Worm (Caenorhabditis elegans) whole organism, late embryonic: ENCODE data around the gene F01D5.7.
A peak's percentile ranks its signal among the peaks of the same experiment; 100 is the strongest.

ENCODE experiments used
- C08G9.2 ChIP-seq: sonication (generic microtip); optimal IDR thresholded peaks from 2 replicates; lab custom pipeline; 2016; ENCODE audit warnings: mild to moderate bottlenecking, missing genetic modification characterization, moderate library complexity, missing compliant biosample characterization
- C38D4.7 ChIP-seq: fragments of 200-800 bp; sonication (Bioruptor generic); optimal IDR thresholded peaks from 2 replicates; lab custom pipeline; 2018; ENCODE audit warnings: mild to moderate bottlenecking, missing genetic modification characterization, moderate library complexity, missing compliant biosample characterization
- F13H6.1 ChIP-seq: sonication (generic microtip); optimal IDR thresholded peaks from 2 replicates; lab custom pipeline; 2016; ENCODE audit warnings: missing genetic modification characterization, missing compliant biosample characterization
- K09A11.1 ChIP-seq: sonication (generic microtip); optimal IDR thresholded peaks from 2 replicates; lab custom pipeline; 2017; ENCODE audit warnings: antibody characterized with exemption, mild to moderate bottlenecking, missing genetic modification characterization, missing compliant biosample characterization; ENCODE audit not compliant: insufficient read depth
- ahr-1 ChIP-seq: sonication (generic microtip); optimal IDR thresholded peaks from 2 replicates; lab custom pipeline; 2016; ENCODE audit warnings: missing genetic modification characterization, missing compliant biosample characterization
- ceh-22 ChIP-seq: sonication (generic microtip); optimal IDR thresholded peaks from 2 replicates; lab custom pipeline; 2017; ENCODE audit warnings: missing biosample characterization, missing genetic modification characterization
- ceh-31 ChIP-seq: sonication (generic microtip); optimal IDR thresholded peaks from 2 replicates; lab custom pipeline; 2016; ENCODE audit warnings: missing genetic modification characterization, missing compliant biosample characterization
- ceh-34 ChIP-seq: sonication (generic microtip); optimal IDR thresholded peaks from 2 replicates; lab custom pipeline; 2016; ENCODE audit warnings: mild to moderate bottlenecking, missing genetic modification characterization, missing compliant biosample characterization
- ceh-6 ChIP-seq: fragments of 200-800 bp; sonication (Bioruptor generic); optimal IDR thresholded peaks from 2 replicates; lab custom pipeline; 2018; ENCODE audit warnings: mild to moderate bottlenecking, missing genetic modification characterization, missing compliant biosample characterization
- che-1 ChIP-seq: sonication (generic microtip); optimal IDR thresholded peaks from 2 replicates; lab custom pipeline; 2016; ENCODE audit warnings: mild to moderate bottlenecking, missing genetic modification characterization, missing compliant biosample characterization
- elt-4 ChIP-seq: sonication (generic microtip); optimal IDR thresholded peaks from 2 replicates; lab custom pipeline; 2016; ENCODE audit warnings: missing genetic modification characterization, missing compliant biosample characterization
- ets-4 ChIP-seq: sonication (generic microtip); optimal IDR thresholded peaks from 2 replicates; lab custom pipeline; 2016; ENCODE audit warnings: missing genetic modification characterization, missing compliant biosample characterization
- fax-1 ChIP-seq: sonication (generic microtip); optimal IDR thresholded peaks from 2 replicates; lab custom pipeline; 2016; ENCODE audit warnings: missing genotype, missing genetic modification characterization, missing compliant biosample characterization
- fkh-6 ChIP-seq: sonication (generic microtip); optimal IDR thresholded peaks from 2 replicates; lab custom pipeline; 2016; ENCODE audit warnings: missing genetic modification characterization, missing compliant biosample characterization
- hlh-13 ChIP-seq: fragments of 200-800 bp; sonication (Bioruptor generic); optimal IDR thresholded peaks from 2 replicates; lab custom pipeline; 2018; ENCODE audit warnings: mild to moderate bottlenecking, missing genetic modification characterization, missing compliant biosample characterization
- lim-6 ChIP-seq: sonication (generic microtip); optimal IDR thresholded peaks from 2 replicates; lab custom pipeline; 2016; ENCODE audit warnings: missing genetic modification characterization, missing compliant biosample characterization
- nfya-1 ChIP-seq: sonication (generic microtip); optimal IDR thresholded peaks from 2 replicates; lab custom pipeline; 2017; ENCODE audit warnings: missing genetic modification characterization, mild to moderate bottlenecking, missing compliant biosample characterization, antibody characterized with exemption, moderate library complexity
- nhr-232 ChIP-seq: sonication (generic microtip); optimal IDR thresholded peaks from 2 replicates; lab custom pipeline; 2016; ENCODE audit warnings: missing genetic modification characterization, missing compliant biosample characterization
- npax-4 ChIP-seq: sonication (generic microtip); optimal IDR thresholded peaks from 2 replicates; lab custom pipeline; 2016; ENCODE audit warnings: missing genetic modification characterization, missing compliant biosample characterization
- pag-3 ChIP-seq: sonication (generic microtip); optimal IDR thresholded peaks from 2 replicates; lab custom pipeline; 2016; ENCODE audit warnings: missing compliant biosample characterization, missing genetic modification characterization, borderline replicate concordance
- pax-1 ChIP-seq: fragments of 150-350 bp; optimal IDR thresholded peaks from 2 replicates; lab custom pipeline; 2014; ENCODE audit warnings: missing biosample characterization, missing genetic modification characterization
- zip-5 ChIP-seq: sonication (generic microtip); optimal IDR thresholded peaks from 2 replicates; lab custom pipeline; 2016; ENCODE audit warnings: missing genetic modification characterization, missing compliant biosample characterization

F01D5.7 gene

DNA sequence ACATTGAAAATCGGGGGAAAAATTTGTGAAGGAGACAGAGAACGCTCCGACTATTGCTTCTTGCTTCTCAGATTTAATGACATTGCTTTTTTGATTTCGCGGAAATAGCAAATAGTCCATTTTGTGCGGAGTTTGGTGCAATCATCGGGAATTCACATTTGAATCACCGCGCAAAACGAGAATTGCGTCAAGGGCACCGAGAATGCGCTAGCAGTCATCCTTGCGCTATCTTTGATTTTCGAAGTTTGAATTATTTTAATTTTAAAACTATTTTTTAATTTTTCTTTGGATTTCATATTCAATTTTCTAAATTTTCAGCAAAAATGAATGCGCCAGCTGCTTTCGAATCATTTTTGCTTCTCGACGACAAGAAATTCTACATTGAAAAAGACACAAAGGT is 51.3 kb downstream of the F01D5.7 start, which contains the start of gene rpb-11 (continued):
- no peak for TF ChIP-seq che-1
- TF ChIP-seq C08G9.2 (tag; lab: Kevin White, UChicago), result no peak
- TF ChIP-seq K09A11.1, result peak; percentile 29
- no peak for TF ChIP-seq hlh-13
- TF ChIP-seq ahr-1, result no peak
- TF ChIP-seq fkh-6, result peak; percentile 32
- TF ChIP-seq pag-3 (tag; lab: Kevin White, UChicago), result no peak
- no peak for TF ChIP-seq lim-6
- TF ChIP-seq nhr-232, result no peak
- TF ChIP-seq fax-1, result peak; percentile 75
- TF ChIP-seq zip-5 (tag; lab: Kevin White, UChicago), result no peak
- TF ChIP-seq ceh-6 (GFP tag; lab: Kevin White, UChicago), result peak; percentile 6
- TF ChIP-seq ceh-22, result no peak
- peak; percentile 70 for TF ChIP-seq ceh-31 (tag; lab: Kevin White, UChicago)
- TF ChIP-seq npax-4 (tag; lab: Kevin White, UChicago), result peak; percentile 42
- TF ChIP-seq nfya-1, result peak; percentile 77
- peak; percentile 24 for TF ChIP-seq F13H6.1 (tag; lab: Kevin White, UChicago)
- peak; percentile 26 for TF ChIP-seq ets-4 (tag; lab: Kevin White, UChicago)
- peak; percentile 33 for TF ChIP-seq C38D4.7 (GFP tag; lab: Kevin White, UChicago)
- no peak for TF ChIP-seq elt-4 (tag; lab: Kevin White, UChicago)
- TF ChIP-seq ceh-34 (tag; lab: Kevin White, UChicago), result peak; percentile 69
- TF ChIP-seq pax-1 (tag; lab: Kevin White, UChicago), result no peak
